Worm (Caenorhabditis elegans): ENCODE results near the gene cut-3.

DNA sequence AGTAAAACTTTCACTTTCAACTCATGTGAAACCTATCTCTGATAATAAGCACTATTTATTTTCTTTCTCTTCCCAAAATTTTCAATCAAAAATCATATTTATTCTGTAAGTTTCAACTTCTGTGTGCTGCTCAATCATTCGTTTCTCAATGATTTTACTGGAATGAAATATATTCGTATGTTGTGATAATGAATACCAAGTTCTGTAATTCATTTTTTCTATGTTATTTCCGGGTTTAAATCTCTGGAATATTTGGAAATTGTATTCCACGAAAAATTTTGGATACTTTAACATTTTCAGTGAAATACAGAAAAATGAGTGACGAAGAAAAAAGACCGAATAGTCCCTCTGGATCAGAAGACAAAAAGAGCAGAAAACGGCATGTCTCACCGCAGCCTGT lies 21.2 kb upstream of the cut-3 start, which contains the start of gene M05D6.2:
- TF ChIP-seq flt-1 (GFP tag; IDR thresholded peaks at IDR 0.05): no peak
- TF ChIP-seq med-1 (GFP tag; optimal IDR thresholded peaks at IDR 0.05; ENCODE audit: insufficient read depth): no peak
- TF ChIP-seq klf-2 (GFP tag; conservative IDR thresholded peaks at IDR 0.05): no peak
- TF ChIP-seq ztf-23 (GFP tag; IDR thresholded peaks at IDR 0.05): no peak
